Fruit fly (Drosophila melanogaster) whole organism, prepupa: ENCODE results near the gene Vap33.

Source experiments
- Blimp-1 ChIP-seq: fragments of 200-800 bp; sonication (Bioruptor generic); optimal IDR thresholded peaks from 3 replicates; lab custom pipeline; 2017; ENCODE audit warnings: missing biosample characterization, missing genetic modification characterization, mild to moderate bottlenecking, moderate library complexity, missing genetic modification reagents
- CG10631 ChIP-seq: fragments of 200-800 bp; sonication (Bioruptor generic); optimal IDR thresholded peaks from 2 replicates; lab custom pipeline; 2016; ENCODE audit warnings: missing biosample characterization, missing genetic modification characterization
- CG10669 ChIP-seq: fragments of 200-800 bp; sonication (Bioruptor generic); optimal IDR thresholded peaks from 3 replicates; lab custom pipeline; 2018; ENCODE audit warnings: missing biosample characterization, mild to moderate bottlenecking, missing genetic modification characterization, moderate library complexity
- CG11294 ChIP-seq: fragments of 200-800 bp; sonication (Bioruptor generic); IDR thresholded peaks from 2 replicates; pipeline ENCODE4 v1.3.6; 2022; ENCODE audit warnings: missing biosample characterization, missing genetic modification characterization
- CG11902 ChIP-seq: fragments of 200-800 bp; sonication (Bioruptor generic); optimal IDR thresholded peaks from 3 replicates; lab custom pipeline; 2016; ENCODE audit warnings: missing biosample characterization, missing genetic modification characterization
- CG3032 ChIP-seq: fragments of 200-800 bp; optimal IDR thresholded peaks from 2 replicates; lab custom pipeline; 2019; ENCODE audit warnings: missing biosample characterization, mild to moderate bottlenecking, missing genetic modification characterization, moderate library complexity
- CG31627 ChIP-seq: fragments of 200-800 bp; sonication (Bioruptor generic); optimal IDR thresholded peaks from 3 replicates; lab custom pipeline; 2016; ENCODE audit warnings: missing biosample characterization, missing genetic modification characterization
- CG34406 ChIP-seq: fragments of 200-800 bp; sonication (Bioruptor generic); optimal IDR thresholded peaks from 3 replicates; lab custom pipeline; 2016; ENCODE audit warnings: missing biosample characterization, missing genetic modification characterization
- CG3919 ChIP-seq: fragments of 200-800 bp; sonication (Bioruptor generic); optimal IDR thresholded peaks from 3 replicates; lab custom pipeline; 2016; ENCODE audit warnings: missing biosample characterization, missing genetic modification characterization
- CG4318 ChIP-seq: fragments of 200-800 bp; sonication (Bioruptor generic); optimal IDR thresholded peaks from 3 replicates; lab custom pipeline; 2017; ENCODE audit warnings: missing biosample characterization, mild to moderate bottlenecking, missing genetic modification characterization
- CG6163 ChIP-seq: fragments of 200-800 bp; sonication (Bioruptor generic); IDR thresholded peaks from 3 replicates; pipeline ENCODE4 v1.3.6; 2022; ENCODE audit warnings: missing biosample characterization, missing genetic modification characterization
- CG6792 ChIP-seq: fragments of 200-800 bp; sonication (Bioruptor generic); optimal IDR thresholded peaks from 3 replicates; lab custom pipeline; 2016; ENCODE audit warnings: missing biosample characterization, missing genetic modification characterization
- CG6854 ChIP-seq: fragments of 200-800 bp; sonication (Bioruptor generic); optimal IDR thresholded peaks from 2 replicates; lab custom pipeline; 2017; ENCODE audit warnings: missing biosample characterization, mild to moderate bottlenecking, missing genetic modification characterization
- CG8319 ChIP-seq: fragments of 200-800 bp; sonication (Bioruptor generic); optimal IDR thresholded peaks from 3 replicates; lab custom pipeline; 2016; ENCODE audit warnings: missing biosample characterization, missing genetic modification characterization
- CG8632 ChIP-seq: fragments of 200-800 bp; sonication (Bioruptor generic); optimal IDR thresholded peaks from 3 replicates; lab custom pipeline; 2016; ENCODE audit warnings: missing biosample characterization, missing genetic modification characterization
- CG9139 ChIP-seq: fragments of 200-800 bp; sonication (Bioruptor generic); optimal IDR thresholded peaks from 3 replicates; lab custom pipeline; 2017; ENCODE audit warnings: missing biosample characterization, mild to moderate bottlenecking, missing genetic modification characterization
- Eip75B ChIP-seq: fragments of 200-800 bp; sonication (Bioruptor generic); optimal IDR thresholded peaks from 3 replicates; lab custom pipeline; 2016; ENCODE audit warnings: missing biosample characterization, missing genetic modification characterization
- Eip93F ChIP-seq: fragments of 200-800 bp; sonication (Bioruptor generic); optimal IDR thresholded peaks from 2 replicates; lab custom pipeline; 2016; ENCODE audit warnings: missing biosample characterization, mild to moderate bottlenecking, missing genetic modification characterization
- Ets21C ChIP-seq: fragments of 200-800 bp; sonication (Bioruptor generic); optimal IDR thresholded peaks from 3 replicates; lab custom pipeline; 2016; ENCODE audit warnings: missing biosample characterization, missing genetic modification characterization
- Ets96B ChIP-seq: fragments of 200-800 bp; optimal IDR thresholded peaks from 2 replicates; lab custom pipeline; 2019; ENCODE audit warnings: missing biosample characterization, mild to moderate bottlenecking, missing genetic modification characterization, moderate library complexity
- Gug ChIP-seq: fragments of 200-800 bp; sonication (Bioruptor generic); IDR thresholded peaks from 2 replicates; pipeline ENCODE4 v1.3.6; 2022; ENCODE audit warnings: missing biosample characterization, missing genetic modification characterization
- Hr38 ChIP-seq: sonication (Bioruptor generic); optimal IDR thresholded peaks from 2 replicates; lab custom pipeline; 2016; ENCODE audit warnings: missing biosample characterization, missing genetic modification characterization
- Hr39 ChIP-seq: fragments of 200-800 bp; sonication (Bioruptor generic); optimal IDR thresholded peaks from 2 replicates; lab custom pipeline; 2016; ENCODE audit warnings: missing biosample characterization, missing genetic modification characterization
- Hr4 ChIP-seq: fragments of 200-800 bp; sonication (Bioruptor generic); optimal IDR thresholded peaks from 3 replicates; lab custom pipeline; 2016; ENCODE audit warnings: missing biosample characterization, missing genetic modification characterization
- Lpt ChIP-seq: fragments of 200-800 bp; sonication (Bioruptor generic); optimal IDR thresholded peaks from 3 replicates; lab custom pipeline; 2016; ENCODE audit warnings: missing biosample characterization, missing genetic modification characterization
- Met ChIP-seq: fragments of 200-800 bp; sonication (Bioruptor generic); optimal IDR thresholded peaks from 3 replicates; lab custom pipeline; 2016; ENCODE audit warnings: missing biosample characterization, missing genetic modification characterization
- OdsH ChIP-seq: fragments of 200-800 bp; sonication (Bioruptor generic); optimal IDR thresholded peaks from 3 replicates; lab custom pipeline; 2016; ENCODE audit warnings: missing biosample characterization, missing genetic modification characterization
- Smox ChIP-seq: fragments of 200-800 bp; sonication (Bioruptor generic); optimal IDR thresholded peaks from 3 replicates; lab custom pipeline; 2016; ENCODE audit warnings: missing biosample characterization, missing genetic modification characterization
- Sox102F ChIP-seq: fragments of 200-800 bp; sonication (Bioruptor generic); optimal IDR thresholded peaks from 2 replicates; lab custom pipeline; 2016; ENCODE audit warnings: missing biosample characterization, mild to moderate bottlenecking, missing genetic modification characterization
- Sox14 ChIP-seq: fragments of 200-800 bp; sonication (Bioruptor generic); optimal IDR thresholded peaks from 3 replicates; lab custom pipeline; 2016; ENCODE audit warnings: missing biosample characterization, missing genetic modification characterization
- Sox15 ChIP-seq: fragments of 200-800 bp; sonication (Bioruptor generic); optimal IDR thresholded peaks from 3 replicates; lab custom pipeline; 2016; ENCODE audit warnings: missing biosample characterization, missing genetic modification characterization
- achi ChIP-seq: fragments of 200-800 bp; sonication (Bioruptor generic); optimal IDR thresholded peaks from 3 replicates; lab custom pipeline; 2016; ENCODE audit warnings: missing biosample characterization, missing genetic modification characterization
- cyc ChIP-seq: fragments of 200-800 bp; sonication (Bioruptor generic); optimal IDR thresholded peaks from 3 replicates; lab custom pipeline; 2016; ENCODE audit warnings: missing biosample characterization, missing genetic modification characterization
- dac ChIP-seq: fragments of 200-800 bp; sonication (Bioruptor generic); optimal IDR thresholded peaks from 2 replicates; lab custom pipeline; 2017; ENCODE audit warnings: missing biosample characterization, mild to moderate bottlenecking, missing genetic modification characterization
- dsx ChIP-seq: fragments of 200-800 bp; optimal IDR thresholded peaks from 3 replicates; lab custom pipeline; 2019; ENCODE audit warnings: missing biosample characterization, mild to moderate bottlenecking, missing genetic modification characterization, moderate library complexity; ENCODE audit not compliant: poor library complexity, severe bottlenecking
- eg ChIP-seq: fragments of 200-800 bp; sonication (Bioruptor generic); IDR thresholded peaks from 3 replicates; pipeline ENCODE4 v1.3.6; 2022; ENCODE audit warnings: missing biosample characterization, missing genetic modification characterization
- esn ChIP-seq: fragments of 200-800 bp; sonication (Bioruptor generic); optimal IDR thresholded peaks from 2 replicates; lab custom pipeline; 2016; ENCODE audit warnings: missing biosample characterization, mild to moderate bottlenecking, missing genetic modification characterization, moderate library complexity
- fd59A ChIP-seq: fragments of 200-800 bp; sonication (Bioruptor generic); optimal IDR thresholded peaks from 2 replicates; lab custom pipeline; 2017; ENCODE audit warnings: missing biosample characterization, mild to moderate bottlenecking, missing genetic modification characterization, missing genetic modification reagents
- fd85E ChIP-seq: fragments of 200-800 bp; sonication (Bioruptor generic); optimal IDR thresholded peaks from 3 replicates; lab custom pipeline; 2016; ENCODE audit warnings: missing biosample characterization, missing genetic modification characterization
- fkh ChIP-seq: fragments of 200-800 bp; sonication (Bioruptor generic); optimal IDR thresholded peaks from 3 replicates; lab custom pipeline; 2017; ENCODE audit warnings: missing biosample characterization, mild to moderate bottlenecking, missing genetic modification characterization, moderate library complexity
- lz ChIP-seq: fragments of 200-800 bp; sonication (Bioruptor generic); optimal IDR thresholded peaks from 3 replicates; lab custom pipeline; 2016; ENCODE audit warnings: missing biosample characterization, missing genetic modification characterization
- net ChIP-seq: fragments of 200-800 bp; sonication (Bioruptor generic); optimal IDR thresholded peaks from 3 replicates; lab custom pipeline; 2016; ENCODE audit warnings: missing biosample characterization, missing genetic modification characterization
- salr ChIP-seq, 2 experiments: fragments of 200-800 bp; sonication (Bioruptor generic); optimal IDR thresholded peaks; 3 replicates each; lab custom pipeline; 2016 to 2018; ENCODE audit warnings: missing biosample characterization in 2 of 2, missing genetic modification characterization in 2 of 2, mild to moderate bottlenecking in 1 of 2
- ss ChIP-seq, 2 experiments: fragments of 200-800 bp; sonication (Bioruptor generic); optimal IDR thresholded peaks; 2 replicates in 1 of 2; 3 replicates in 1 of 2; lab custom pipeline; 2017 to 2018; ENCODE audit warnings: mild to moderate bottlenecking in 2 of 2, missing biosample characterization in 2 of 2, missing genetic modification characterization in 2 of 2, moderate library complexity in 1 of 2
- svp ChIP-seq: fragments of 200-800 bp; sonication (Bioruptor generic); peaks from one replicate; lab custom pipeline; 2016; ENCODE audit warnings: missing biosample characterization, missing genetic modification characterization
- topi ChIP-seq: fragments of 200-800 bp; sonication (Bioruptor generic); optimal IDR thresholded peaks from 3 replicates; lab custom pipeline; 2016; ENCODE audit warnings: missing biosample characterization, missing genetic modification characterization
- vri ChIP-seq: fragments of 200-800 bp; sonication (Bioruptor generic); optimal IDR thresholded peaks from 3 replicates; lab custom pipeline; 2016; ENCODE audit warnings: missing biosample characterization, mild to moderate bottlenecking, missing genetic modification characterization

Vap33 gene

dm6 chrX:3949409-3950178, 819 bp downstream of the Vap33 start:
- TF ChIP-seq Eip93F (GFP tag; lab: Kevin White, UChicago): no peak
- TF ChIP-seq Hr39 (GFP tag; lab: Kevin White, UChicago): no peak
- TF ChIP-seq eg (GFP tag; lab: Robert Waterston, UW): peak; percentile 39; the same call in 2 of the 3 replicates
- TF ChIP-seq CG6854 (GFP tag; lab: Kevin White, UChicago): no peak
- no peak for TF ChIP-seq net (GFP tag; lab: Kevin White, UChicago)
- TF ChIP-seq svp (GFP tag; lab: Kevin White, UChicago): peak; percentile 87
- no peak for TF ChIP-seq OdsH (GFP tag; lab: Kevin White, UChicago)
- no peak for TF ChIP-seq CG11294 (GFP tag; lab: Robert Waterston, UW)
- TF ChIP-seq fd59A (GFP tag; lab: Kevin White, UChicago): no peak
- TF ChIP-seq Blimp-1: peak; percentile 47
- TF ChIP-seq CG34406: no peak
- peak; percentile 56; the same call in 2 of the 3 replicates for TF ChIP-seq CG6163 (GFP tag; lab: Robert Waterston, UW)
- peak; percentile 8 for TF ChIP-seq CG8632 (GFP tag; lab: Kevin White, UChicago)
- TF ChIP-seq CG10631 (GFP tag; lab: Kevin White, UChicago): no peak
- TF ChIP-seq ss (GFP tag; optimal IDR thresholded peaks at IDR 0.05; lab: Kevin White, UChicago): peak in 1 of 2 experiments; percentile 47
- TF ChIP-seq vri (GFP tag; lab: Kevin White, UChicago): peak; percentile 16
- TF ChIP-seq Smox: no peak
- no peak for TF ChIP-seq Ets96B (tag; lab: Kevin White, UChicago)
- no peak for TF ChIP-seq fd85E

dm6 chrX:3950199-3950645, 1.4 kb downstream of the Vap33 start:
- TF ChIP-seq esn (GFP tag; lab: Kevin White, UChicago): peak; percentile 10
- 0 out of 3 replicates have a peak, but pooled peaks have one; percentile 37 for TF ChIP-seq eg (GFP tag; lab: Robert Waterston, UW)
- peak; percentile 14 for TF ChIP-seq CG4318
- no peak for TF ChIP-seq fkh
- no peak for TF ChIP-seq CG10669 (GFP tag; lab: Kevin White, UChicago)
- no peak for TF ChIP-seq Eip93F (GFP tag; lab: Kevin White, UChicago)
- peak; percentile 23; the same call in 1 of the 2 replicates for TF ChIP-seq CG11294 (GFP tag; lab: Robert Waterston, UW)
- TF ChIP-seq Gug (GFP tag; lab: Robert Waterston, UW): no peak; the same call in 1 of the 2 replicates
- TF ChIP-seq Sox14 (GFP tag; lab: Kevin White, UChicago): peak; percentile 0
- peak; percentile 19 for TF ChIP-seq dac (GFP tag; lab: Kevin White, UChicago)
- no peak for TF ChIP-seq CG11902 (GFP tag; lab: Kevin White, UChicago)
- TF ChIP-seq CG9139 (GFP tag; lab: Kevin White, UChicago): no peak
- TF ChIP-seq fd59A (GFP tag; lab: Kevin White, UChicago): no peak
- no peak for TF ChIP-seq Hr39 (GFP tag; lab: Kevin White, UChicago)
- no peak for TF ChIP-seq Hr38 (GFP tag; lab: Kevin White, UChicago)
- TF ChIP-seq Eip75B: no peak
- no peak for TF ChIP-seq achi (GFP tag; lab: Kevin White, UChicago)
- no peak for TF ChIP-seq salr (GFP tag; optimal IDR thresholded peaks at IDR 0.05; lab: Kevin White, UChicago)
- TF ChIP-seq CG6792 (GFP tag; lab: Kevin White, UChicago): no peak
- no peak for TF ChIP-seq cyc (GFP tag; lab: Kevin White, UChicago)
- TF ChIP-seq CG3032 (tag; lab: Kevin White, UChicago): no peak
- TF ChIP-seq CG31627 (GFP tag; lab: Kevin White, UChicago): peak; percentile 30
- no peak for TF ChIP-seq Smox
- TF ChIP-seq Met (GFP tag; lab: Kevin White, UChicago): no peak
- no peak for TF ChIP-seq CG8632 (GFP tag; lab: Kevin White, UChicago)
- TF ChIP-seq Sox15 (GFP tag; lab: Kevin White, UChicago): no peak
- no peak for TF ChIP-seq CG6854 (GFP tag; lab: Kevin White, UChicago)
- TF ChIP-seq Hr4 (GFP tag; lab: Kevin White, UChicago): peak; percentile 69
- TF ChIP-seq lz (GFP tag; lab: Kevin White, UChicago): no peak
- no peak for TF ChIP-seq Blimp-1
- no peak for TF ChIP-seq Ets21C (GFP tag; lab: Kevin White, UChicago)
- TF ChIP-seq ss (GFP tag; optimal IDR thresholded peaks at IDR 0.05; lab: Kevin White, UChicago): no peak
- no peak for TF ChIP-seq Ets96B (tag; lab: Kevin White, UChicago)
- TF ChIP-seq CG8319 (GFP tag; lab: Kevin White, UChicago): no peak
- no peak for TF ChIP-seq CG3919 (GFP tag; lab: Kevin White, UChicago)
- no peak for TF ChIP-seq Sox102F (GFP tag; lab: Kevin White, UChicago)
- no peak for TF ChIP-seq topi
- no peak for TF ChIP-seq dsx (GFP tag; lab: Kevin White, UChicago)
- TF ChIP-seq vri (GFP tag; lab: Kevin White, UChicago): no peak
- no peak for TF ChIP-seq Lpt (GFP tag; lab: Kevin White, UChicago)
